Fruit fly (Drosophila melanogaster): ENCODE measurements around the gene CG15695.

Gene CG15695

DNA sequence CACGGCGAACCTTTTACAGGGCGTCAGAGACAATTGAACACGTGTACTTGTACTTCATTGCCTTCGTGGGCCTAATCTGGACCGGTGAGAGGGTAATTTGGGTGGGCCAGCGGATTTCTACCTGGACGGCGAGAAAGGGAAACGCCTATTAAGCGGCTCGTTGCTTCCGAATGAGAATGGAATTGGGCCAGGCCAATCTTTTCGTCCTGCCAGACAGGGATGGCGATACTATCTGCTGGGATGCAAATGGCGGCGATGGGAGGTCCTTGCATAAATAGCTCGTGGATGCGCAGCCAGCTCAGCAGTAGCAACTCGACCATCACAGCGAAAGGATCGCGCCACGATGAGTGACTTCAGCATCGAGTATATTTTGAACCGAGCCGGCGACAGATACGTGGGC, 4.8 kb downstream of the CG15695 start, which contains the start of gene CG15696:
Gene CG15696 (plus strand): TSS at position 301 of the 400 bp plus-strand sequence.
- TF ChIP-seq CG10321 (GFP tag; IDR thresholded peaks at IDR 0.05) (peak; percentile 50), slou (GFP tag; optimal IDR thresholded peaks at IDR 0.05) (no peak), Nf-YC (tag; optimal IDR thresholded peaks at IDR 0.05) (peak; percentile 40), zen (tag; optimal IDR thresholded peaks at IDR 0.05) (peak; percentile 3), CG1832 (GFP tag; optimal IDR thresholded peaks at IDR 0.05) (peak; percentile 12), CG14965 (GFP tag; optimal IDR thresholded peaks at IDR 0.05; ENCODE audit: borderline replicate concordance) (no peak), Nf-YB (GFP tag; optimal IDR thresholded peaks at IDR 0.05) (peak; percentile 70), Hmx (GFP tag; optimal IDR thresholded peaks at IDR 0.05) (no peak), kah (GFP tag; optimal IDR thresholded peaks at IDR 0.05) (no peak)

DNA sequence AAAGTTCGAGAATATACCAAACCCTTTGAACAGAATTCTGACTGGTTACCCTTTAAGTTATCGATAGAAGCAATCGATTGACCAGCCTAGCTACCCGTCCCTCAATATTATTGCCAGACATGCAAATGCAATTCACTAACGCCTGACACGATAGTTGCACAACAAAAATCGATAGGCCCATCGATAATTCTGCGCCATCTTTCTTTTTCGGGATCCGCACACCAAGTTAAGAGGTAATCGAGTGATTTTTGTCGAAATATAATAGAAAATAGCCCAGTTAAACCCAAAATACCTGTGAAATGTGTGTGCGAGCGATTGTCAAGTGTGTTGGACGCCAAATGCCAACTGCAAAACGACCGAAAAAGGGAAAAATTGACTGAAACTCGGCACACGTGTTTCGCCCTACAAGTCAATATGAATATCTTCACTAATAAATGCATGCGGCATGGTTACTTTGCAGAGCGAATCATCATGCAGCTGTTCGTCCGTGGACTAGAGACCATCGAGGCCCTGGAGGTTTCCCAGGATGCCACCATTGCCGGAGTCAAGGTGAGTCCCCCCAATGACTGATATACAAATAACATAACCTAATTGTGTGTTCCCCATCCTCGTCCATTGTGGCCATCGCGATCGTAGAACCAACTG, 8.6 kb downstream of the CG15695 start, which contains the start of gene RpS30:
Gene RpS30 (plus strand): TSS at position 122 of the 645 bp plus-strand sequence.
- no peak for TF ChIP-seq tx (GFP tag; optimal IDR thresholded peaks at IDR 0.05)
- no peak for TF ChIP-seq pfk (GFP tag; optimal IDR thresholded peaks at IDR 0.05)
- TF ChIP-seq CG6254 (GFP tag; optimal IDR thresholded peaks at IDR 0.05) = no peak
- peak; percentile 33 for TF ChIP-seq CG13624 (GFP tag; optimal IDR thresholded peaks at IDR 0.05)
- no peak for TF ChIP-seq Tbp (GFP tag; optimal IDR thresholded peaks at IDR 0.05)
- TF ChIP-seq nerfin-2 (GFP tag; IDR thresholded peaks at IDR 0.05; ENCODE audit: partially characterized antibody) = peak; percentile 92
- TF ChIP-seq scrt (GFP tag; optimal IDR thresholded peaks at IDR 0.05) = peak; percentile 12
- peak; percentile 76 for TF ChIP-seq NC2β (GFP tag; optimal IDR thresholded peaks at IDR 0.05)
- TF ChIP-seq CG8089 (GFP tag; optimal IDR thresholded peaks at IDR 0.05) = peak; percentile 22
- TF ChIP-seq Dek (tag; optimal IDR thresholded peaks at IDR 0.05) = peak; percentile 16
- no peak for TF ChIP-seq ken (GFP tag; IDR thresholded peaks at IDR 0.05)
- TF ChIP-seq NfI (GFP tag; optimal IDR thresholded peaks at IDR 0.05) = peak; percentile 52
- TF ChIP-seq CG6765 (GFP tag; optimal IDR thresholded peaks at IDR 0.05) = peak; percentile 8
- TF ChIP-seq Lhr (GFP tag; optimal IDR thresholded peaks at IDR 0.05) = peak; percentile 66
- TF ChIP-seq CG4282 (GFP tag; optimal IDR thresholded peaks at IDR 0.05) = peak; percentile 17
- 0 out of 3 replicates have a peak, but pooled peaks have one; percentile 25 for TF ChIP-seq CG17361 (GFP tag; IDR thresholded peaks at IDR 0.05)
- TF ChIP-seq ind (GFP tag; optimal IDR thresholded peaks at IDR 0.05) = no peak
- peak; percentile 81 for TF ChIP-seq CG8281 (tag; optimal IDR thresholded peaks at IDR 0.05)
- no peak for TF ChIP-seq jumu (GFP tag; optimal IDR thresholded peaks at IDR 0.05)
- no peak for TF ChIP-seq CG17328 (GFP tag; IDR thresholded peaks at IDR 0.05)
- no peak for TF ChIP-seq CG10462 (GFP tag; optimal IDR thresholded peaks at IDR 0.05)
- TF ChIP-seq gt (GFP tag; IDR thresholded peaks at IDR 0.05) = no peak
- TF ChIP-seq CG15073 (GFP tag; optimal IDR thresholded peaks at IDR 0.05) = no peak
- no peak for TF ChIP-seq CG10654 (GFP tag; optimal IDR thresholded peaks at IDR 0.05)
- no peak for TF ChIP-seq pum (GFP tag; optimal IDR thresholded peaks at IDR 0.05)
- TF ChIP-seq vnd (GFP tag; IDR thresholded peaks at IDR 0.05; ENCODE audit: partially characterized antibody) = peak; percentile 94
- peak; percentile 4 for TF ChIP-seq repo (GFP tag; optimal IDR thresholded peaks at IDR 0.05)
- TF ChIP-seq CG2129 (GFP tag; IDR thresholded peaks at IDR 0.05; ENCODE audit: partially characterized antibody) = peak; percentile 92
- peak; percentile 78 for TF ChIP-seq Hmr (GFP tag; optimal IDR thresholded peaks at IDR 0.05)
- TF ChIP-seq ato (GFP tag; IDR thresholded peaks at IDR 0.05; ENCODE audit: partially characterized antibody) = peak; percentile 92
- peak; percentile 94 for TF ChIP-seq chinmo (GFP tag; IDR thresholded peaks at IDR 0.05; ENCODE audit: partially characterized antibody)
- TF ChIP-seq CG17359 (tag; optimal IDR thresholded peaks at IDR 0.05) = peak; percentile 28
- no peak for TF ChIP-seq Rx (GFP tag; IDR thresholded peaks at IDR 0.05)
- TF ChIP-seq CG10366 (GFP tag; IDR thresholded peaks at IDR 0.05) = peak; percentile 26; the same call in 1 of the 2 replicates
- no peak for TF ChIP-seq MTF-1 (GFP tag; optimal IDR thresholded peaks at IDR 0.05; ENCODE audit: borderline replicate concordance)
- TF ChIP-seq HmgZ (tag; optimal IDR thresholded peaks at IDR 0.05) = peak; percentile 81
- peak; percentile 93 for TF ChIP-seq Doc3 (GFP tag; IDR thresholded peaks at IDR 0.05; ENCODE audit: partially characterized antibody)
- TF ChIP-seq CG11696 (GFP tag; IDR thresholded peaks at IDR 0.05) = no peak
- no peak for TF ChIP-seq CG10321 (GFP tag; IDR thresholded peaks at IDR 0.05)
- peak; percentile 94 for TF ChIP-seq gfzf (GFP tag; optimal IDR thresholded peaks at IDR 0.05)
